Fruit fly (Drosophila melanogaster): ENCODE results near the gene Naa15-16.

Naa15-16 gene

dm6 chrX:19494285-19494684 is 14.5 kb downstream of the Naa15-16 start, which contains the start of gene CG12204 (continued):
- TF ChIP-seq sens (GFP tag), result peak; percentile 80
- TF ChIP-seq CG7372 (GFP tag; IDR thresholded peaks at IDR 0.05), result no peak
- no peak for TF ChIP-seq CG10366 (GFP tag; IDR thresholded peaks at IDR 0.05)
- TF ChIP-seq bowl (GFP tag; IDR thresholded peaks at IDR 0.05), result no peak
- TF ChIP-seq CG18011 (GFP tag; optimal IDR thresholded peaks at IDR 0.05), result no peak
- TF ChIP-seq ham (GFP tag; IDR thresholded peaks at IDR 0.05), result no peak
- no peak for TF ChIP-seq Bteb2 (GFP tag; optimal IDR thresholded peaks at IDR 0.05)
- no peak for TF ChIP-seq CG34376 (GFP tag; optimal IDR thresholded peaks at IDR 0.05)
- no peak for TF ChIP-seq Sry-δ (GFP tag; optimal IDR thresholded peaks at IDR 0.05)
- peak; percentile 25 for TF ChIP-seq Ets97D (GFP tag; optimal IDR thresholded peaks at IDR 0.05)
- TF ChIP-seq gsb-n (tag; optimal IDR thresholded peaks at IDR 0.05), result no peak
- no peak for TF ChIP-seq ranshi (GFP tag; IDR thresholded peaks at IDR 0.05)
- TF ChIP-seq sob (GFP tag; IDR thresholded peaks at IDR 0.05), result 0 out of 2 replicates have a peak, but pooled peaks have one; percentile 39
- TF ChIP-seq Sry-β (GFP tag; optimal IDR thresholded peaks at IDR 0.05), result no peak
- TF ChIP-seq Drgx (GFP tag; IDR thresholded peaks at IDR 0.05), result 0 out of 2 replicates have a peak, but pooled peaks have one; percentile 28
- no peak for TF ChIP-seq org-1 (GFP tag; optimal IDR thresholded peaks at IDR 0.05)
- no peak for TF ChIP-seq pum (GFP tag; optimal IDR thresholded peaks at IDR 0.05)
- TF ChIP-seq tgo (GFP tag; IDR thresholded peaks at IDR 0.05), result no peak
- peak; percentile 24; the same call in 1 of the 2 replicates for TF ChIP-seq bbx (GFP tag; IDR thresholded peaks at IDR 0.05; ENCODE audit: partially characterized antibody)
- no peak for TF ChIP-seq fd102C (GFP tag; optimal IDR thresholded peaks at IDR 0.05)
- TF ChIP-seq luna (GFP tag; optimal IDR thresholded peaks at IDR 0.05), result no peak
- TF ChIP-seq Atf-2 (GFP tag; optimal IDR thresholded peaks at IDR 0.05), result no peak
- no peak for TF ChIP-seq Ravus (GFP tag; IDR thresholded peaks at IDR 0.05)
- peak; percentile 4 for TF ChIP-seq CG3281 (GFP tag; optimal IDR thresholded peaks at IDR 0.05)
- TF ChIP-seq unpg (GFP tag; optimal IDR thresholded peaks at IDR 0.05), result no peak
- peak; percentile 39 for TF ChIP-seq nom (GFP tag; optimal IDR thresholded peaks at IDR 0.05)
- TF ChIP-seq crol (GFP tag; IDR thresholded peaks at IDR 0.05), result no peak
- no peak for TF ChIP-seq kah (GFP tag; optimal IDR thresholded peaks at IDR 0.05)
- TF ChIP-seq btn (GFP tag; optimal IDR thresholded peaks at IDR 0.05), result peak; percentile 19
- TF ChIP-seq Med (GFP tag), result peak; percentile 91
- no peak for TF ChIP-seq CG5180 (GFP tag; optimal IDR thresholded peaks at IDR 0.05)
- TF ChIP-seq CG9437 (GFP tag; optimal IDR thresholded peaks at IDR 0.05), result no peak
- TF ChIP-seq NfI (GFP tag; optimal IDR thresholded peaks at IDR 0.05), result no peak
- TF ChIP-seq CG2712 (tag; optimal IDR thresholded peaks at IDR 0.05), result no peak
- TF ChIP-seq NC2α (GFP tag; optimal IDR thresholded peaks at IDR 0.05), result no peak
- TF ChIP-seq CG10959 (GFP tag; IDR thresholded peaks at IDR 0.05), result no peak
- no peak for TF ChIP-seq CG11247 (GFP tag; IDR thresholded peaks at IDR 0.05)
- no peak for TF ChIP-seq CG12769 (tag; optimal IDR thresholded peaks at IDR 0.05)
- no peak for TF ChIP-seq CG14710 (tag; optimal IDR thresholded peaks at IDR 0.05)
- TF ChIP-seq pho (GFP tag; optimal IDR thresholded peaks at IDR 0.05), result no peak
- no peak for TF ChIP-seq PHDP (tag; optimal IDR thresholded peaks at IDR 0.05)
- TF ChIP-seq CG13296 (GFP tag; optimal IDR thresholded peaks at IDR 0.05), result no peak
- no peak for TF ChIP-seq CG9215 (GFP tag; IDR thresholded peaks at IDR 0.05)
- peak; percentile 28 for TF ChIP-seq Antp (GFP tag; optimal IDR thresholded peaks at IDR 0.05)
- peak; percentile 11 for TF ChIP-seq Dad (GFP tag; optimal IDR thresholded peaks at IDR 0.05)
- TF ChIP-seq trh (GFP tag; optimal IDR thresholded peaks at IDR 0.05), result no peak
- no peak for TF ChIP-seq CG18764 (GFP tag; optimal IDR thresholded peaks at IDR 0.05)
- TF ChIP-seq Pdp1 (GFP tag; optimal IDR thresholded peaks at IDR 0.05), result peak in 1 of 2 experiments; percentile 1
- TF ChIP-seq Hand (GFP tag; optimal IDR thresholded peaks at IDR 0.05), result no peak
- no peak for TF ChIP-seq Dip2 (GFP tag; IDR thresholded peaks at IDR 0.05)
- TF ChIP-seq CG32772 (GFP tag; IDR thresholded peaks at IDR 0.05), result no peak
- TF ChIP-seq ind (GFP tag; optimal IDR thresholded peaks at IDR 0.05), result no peak

All from whole organism, embryonic.